Fruit fly (Drosophila melanogaster): ENCODE measurements around the gene Ppm1.
A peak's percentile ranks its signal among the peaks of the same experiment; 100 is the strongest.

Ppm1 gene

dm6 chr3L:555898-556540, 25.1 kb upstream of the Ppm1 start:
- TF ChIP-seq Rel (GFP tag; optimal IDR thresholded peaks at IDR 0.05) (no peak), Rel (tag; optimal IDR thresholded peaks at IDR 0.05) (peak; percentile 45), Mio (GFP tag; optimal IDR thresholded peaks at IDR 0.05) (no peak)

DNA sequence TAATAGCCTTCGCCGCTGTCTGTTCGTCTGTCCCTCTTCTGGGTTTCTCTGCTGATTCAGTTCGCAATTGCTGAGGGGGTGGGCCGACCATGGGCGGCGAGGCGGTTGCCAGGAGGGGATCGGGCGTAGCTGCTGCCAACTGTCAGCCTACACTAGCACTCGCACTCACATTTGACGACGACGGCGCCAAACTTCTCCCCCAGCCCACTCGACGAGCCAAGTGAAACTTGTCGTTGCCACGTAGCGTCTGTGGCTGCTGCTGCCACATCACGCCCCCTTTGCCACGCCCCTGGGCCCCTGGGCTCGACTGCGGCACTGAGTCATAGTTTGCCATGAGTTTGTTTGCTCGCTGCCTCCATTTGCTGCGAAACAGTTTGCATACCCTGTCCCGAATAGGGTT, 23.8 kb upstream of the Ppm1 start:
- TF ChIP-seq rgr (GFP tag; optimal IDR thresholded peaks at IDR 0.05) (peak; percentile 49), dmrt93B (GFP tag; optimal IDR thresholded peaks at IDR 0.05) (peak; percentile 10), fru (GFP tag; optimal IDR thresholded peaks at IDR 0.05) (peak; percentile 41), h (GFP tag; optimal IDR thresholded peaks at IDR 0.05) (peak; percentile 51), Hr83 (GFP tag; optimal IDR thresholded peaks at IDR 0.05; ENCODE audit: poor library complexity, severe bottlenecking) (no peak), dl (GFP tag; optimal IDR thresholded peaks at IDR 0.05; ENCODE audit: insufficient read depth in 1 of 2, partially characterized antibody in 2 of 2) (no peak), Sp1 (GFP tag; optimal IDR thresholded peaks at IDR 0.05) (peak; percentile 8), ey (GFP tag; optimal IDR thresholded peaks at IDR 0.05) (peak; percentile 51), lola (GFP tag; optimal IDR thresholded peaks at IDR 0.05) (no peak), foxo (GFP tag; optimal IDR thresholded peaks at IDR 0.05) (peak in 1 of 2 experiments; percentile 66), br (GFP tag; optimal IDR thresholded peaks at IDR 0.05) (peak; percentile 52), woc (GFP tag; optimal IDR thresholded peaks at IDR 0.05) (no peak), OdsH (GFP tag; optimal IDR thresholded peaks at IDR 0.05) (peak; percentile 20), psq (GFP tag; optimal IDR thresholded peaks at IDR 0.05) (peak; percentile 31), HLH106 (tag; optimal IDR thresholded peaks at IDR 0.05) (peak; percentile 53), sv (GFP tag; optimal IDR thresholded peaks at IDR 0.05) (no peak)

- TF ChIP-seq dmrt93B (GFP tag; optimal IDR thresholded peaks at IDR 0.05) (no peak), Rel (GFP tag; optimal IDR thresholded peaks at IDR 0.05) (no peak), Rel (tag; optimal IDR thresholded peaks at IDR 0.05) (peak; percentile 27)
Measured at dm6 chr3L:559390-560034, 21.6 kb upstream of the Ppm1 start.

DNA sequence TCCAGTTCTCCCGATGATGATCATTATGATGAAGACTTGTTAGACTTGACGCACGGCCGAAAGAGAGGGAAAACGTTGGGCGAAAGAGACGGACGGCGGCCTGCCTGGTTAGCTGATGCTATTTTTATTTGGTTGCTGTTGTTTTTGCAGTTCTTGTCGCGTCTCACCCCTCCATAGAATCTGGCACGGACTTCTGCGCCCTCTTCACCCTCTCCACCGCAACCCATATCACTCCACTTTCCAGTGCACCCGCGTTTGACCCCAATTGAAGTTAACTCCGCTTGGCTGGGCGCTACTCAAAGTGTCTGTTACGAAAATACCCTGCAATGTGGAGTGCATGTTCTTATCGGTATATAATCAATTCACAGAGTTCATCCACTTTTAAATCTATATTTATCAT, 20.0 kb upstream of the Ppm1 start:
- TF ChIP-seq woc (GFP tag; optimal IDR thresholded peaks at IDR 0.05) (no peak), lola (GFP tag; optimal IDR thresholded peaks at IDR 0.05) (no peak), Jra (GFP tag; optimal IDR thresholded peaks at IDR 0.05) (no peak), br (GFP tag; optimal IDR thresholded peaks at IDR 0.05) (no peak), dl (GFP tag; optimal IDR thresholded peaks at IDR 0.05; ENCODE audit: insufficient read depth in 1 of 2, partially characterized antibody in 2 of 2) (no peak), Dfd (GFP tag; optimal IDR thresholded peaks at IDR 0.05) (peak; percentile 28), Abd-B (GFP tag; optimal IDR thresholded peaks at IDR 0.05) (no peak)

DNA sequence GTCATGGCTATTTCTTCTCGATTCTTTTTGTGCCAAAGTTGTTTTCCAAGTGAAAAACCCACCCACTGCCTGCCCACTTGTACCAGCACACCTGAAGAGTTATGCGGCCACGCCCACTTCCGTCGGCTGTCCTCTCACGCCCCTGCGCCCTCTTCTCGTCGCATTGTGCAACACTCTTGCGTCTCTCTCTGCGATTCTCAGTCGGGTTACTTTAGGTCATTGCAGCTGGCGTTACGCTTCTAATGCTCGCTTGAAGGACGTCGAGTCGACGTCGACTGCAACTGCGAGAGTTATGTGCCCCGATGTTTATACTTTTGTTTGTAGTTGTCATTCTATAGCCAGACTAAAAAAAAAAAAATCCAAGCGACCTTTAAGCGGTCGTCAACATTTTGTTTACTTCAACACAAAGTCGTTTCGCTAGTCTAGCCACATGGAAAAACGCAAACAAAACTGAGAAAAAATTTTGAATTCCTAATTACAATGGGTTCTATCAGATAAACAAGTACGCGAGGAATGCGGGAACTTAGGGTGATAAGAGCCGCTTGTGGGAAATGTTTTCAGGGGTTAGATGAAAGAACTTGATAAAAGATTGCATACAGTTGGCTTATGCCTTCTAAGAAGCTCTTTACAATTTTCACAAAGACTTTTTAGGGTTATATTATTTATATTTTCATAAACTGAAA, 19.2 kb upstream of the Ppm1 start:
- TF ChIP-seq foxo (GFP tag; optimal IDR thresholded peaks at IDR 0.05) = no peak
- TF ChIP-seq Abd-B (GFP tag; optimal IDR thresholded peaks at IDR 0.05) = no peak
- no peak for TF ChIP-seq usp (GFP tag; optimal IDR thresholded peaks at IDR 0.05)
- no peak for TF ChIP-seq dsf (GFP tag; optimal IDR thresholded peaks at IDR 0.05; ENCODE audit: borderline replicate concordance)
- no peak for TF ChIP-seq N (GFP tag; optimal IDR thresholded peaks at IDR 0.05)
- no peak for TF ChIP-seq Mio (GFP tag; optimal IDR thresholded peaks at IDR 0.05)

DNA sequence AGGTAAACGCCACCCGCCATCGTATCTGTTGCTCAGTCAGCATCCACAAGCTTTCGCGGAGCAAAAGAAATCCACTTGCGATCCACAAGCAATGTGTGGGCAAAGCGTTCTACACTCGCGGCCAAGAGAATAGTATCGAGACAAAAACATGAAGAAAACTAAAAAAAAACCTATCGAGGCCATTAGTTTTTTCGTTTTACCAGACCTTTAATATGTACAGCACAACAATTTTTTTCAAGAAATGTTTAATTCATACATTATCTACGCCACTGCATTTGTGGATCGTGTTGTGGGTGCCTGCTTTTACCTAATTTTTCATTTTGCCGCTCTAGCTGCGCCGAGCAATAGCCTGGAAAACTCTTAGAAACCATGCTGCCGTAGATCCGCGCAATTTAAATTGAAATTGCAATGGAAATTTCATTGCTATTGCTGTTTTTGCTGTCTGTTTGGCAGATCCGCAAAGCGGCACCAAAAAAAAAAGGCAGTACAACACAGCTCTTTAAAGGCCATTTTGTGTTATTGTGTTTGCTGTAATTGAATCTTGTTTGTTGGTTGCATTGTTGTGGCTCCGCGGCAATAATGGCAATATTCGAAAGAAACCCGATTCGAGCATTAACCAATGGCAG, 18.0 kb upstream of the Ppm1 start:
- no peak for TF ChIP-seq Dif (GFP tag; optimal IDR thresholded peaks at IDR 0.05; ENCODE audit: partially characterized antibody)
- TF ChIP-seq tai (GFP tag; optimal IDR thresholded peaks at IDR 0.05) = no peak
- peak; percentile 8 for TF ChIP-seq ey (GFP tag; optimal IDR thresholded peaks at IDR 0.05)
- no peak for TF ChIP-seq Myc (optimal IDR thresholded peaks at IDR 0.05)
- TF ChIP-seq fru (GFP tag; optimal IDR thresholded peaks at IDR 0.05) = peak; percentile 13
- no peak for TF ChIP-seq dmrt93B (GFP tag; optimal IDR thresholded peaks at IDR 0.05)
- no peak for TF ChIP-seq brk (GFP tag; optimal IDR thresholded peaks at IDR 0.05)
- no peak for TF ChIP-seq Sp1 (GFP tag; optimal IDR thresholded peaks at IDR 0.05)
- TF ChIP-seq Mio (GFP tag; optimal IDR thresholded peaks at IDR 0.05) = no peak
- TF ChIP-seq foxo (GFP tag; optimal IDR thresholded peaks at IDR 0.05) = peak in 1 of 2 experiments; percentile 14
- peak; percentile 11 for TF ChIP-seq br (GFP tag; optimal IDR thresholded peaks at IDR 0.05)
- TF ChIP-seq HLH106 (tag; optimal IDR thresholded peaks at IDR 0.05) = peak; percentile 4
- TF ChIP-seq sage (GFP tag; optimal IDR thresholded peaks at IDR 0.05) = no peak
- peak; percentile 14 for TF ChIP-seq rgr (GFP tag; optimal IDR thresholded peaks at IDR 0.05)
- TF ChIP-seq Vsx2 (GFP tag; optimal IDR thresholded peaks at IDR 0.05; ENCODE audit: partially characterized antibody) = no peak
- TF ChIP-seq Dfd (GFP tag; optimal IDR thresholded peaks at IDR 0.05) = no peak
- TF ChIP-seq woc (GFP tag; optimal IDR thresholded peaks at IDR 0.05) = no peak
- no peak for TF ChIP-seq CG9705 (GFP tag; optimal IDR thresholded peaks at IDR 0.05)
- TF ChIP-seq OdsH (GFP tag; optimal IDR thresholded peaks at IDR 0.05) = peak; percentile 4
- TF ChIP-seq Hr78 (GFP tag; optimal IDR thresholded peaks at IDR 0.05) = no peak
- no peak for TF ChIP-seq jim (GFP tag; optimal IDR thresholded peaks at IDR 0.05)
- TF ChIP-seq Jra (GFP tag; optimal IDR thresholded peaks at IDR 0.05) = no peak
- no peak for TF ChIP-seq N (GFP tag; optimal IDR thresholded peaks at IDR 0.05)
- TF ChIP-seq dl (GFP tag; optimal IDR thresholded peaks at IDR 0.05; ENCODE audit: insufficient read depth in 1 of 2, partially characterized antibody in 2 of 2) = no peak

Data from whole organism, wandering third instar larva.